Fruit fly (Drosophila melanogaster): Measurements from ENCODE around the gene CG14332.

CG14332 gene

dm6 chr3R:17402434-17402833, 19.6 kb downstream of the CG14332 start, which contains the start of gene Sur-8:
Gene Sur-8 (minus strand): TSS chr3R:17402515.
- TF ChIP-seq brk (GFP tag; optimal IDR thresholded peaks at IDR 0.05) (no peak), fru (GFP tag; optimal IDR thresholded peaks at IDR 0.05) (peak; percentile 24), br (GFP tag; optimal IDR thresholded peaks at IDR 0.05) (peak; percentile 48), Dfd (GFP tag; optimal IDR thresholded peaks at IDR 0.05) (no peak), psq (GFP tag; optimal IDR thresholded peaks at IDR 0.05) (peak; percentile 26), GATAd (GFP tag; optimal IDR thresholded peaks at IDR 0.05) (no peak), HLH106 (tag; optimal IDR thresholded peaks at IDR 0.05) (peak; percentile 29), sv (GFP tag; optimal IDR thresholded peaks at IDR 0.05) (peak; percentile 33), h (GFP tag; optimal IDR thresholded peaks at IDR 0.05) (peak; percentile 50), OdsH (GFP tag; optimal IDR thresholded peaks at IDR 0.05) (peak; percentile 35), Myc (optimal IDR thresholded peaks at IDR 0.05) (peak; percentile 32), CG32264 (GFP tag; optimal IDR thresholded peaks at IDR 0.05) (no peak), Hr83 (GFP tag; optimal IDR thresholded peaks at IDR 0.05; ENCODE audit: poor library complexity, severe bottlenecking) (peak; percentile 64), foxo (GFP tag; optimal IDR thresholded peaks at IDR 0.05) (peak in 1 of 2 experiments; percentile 57), dmrt93B (GFP tag; optimal IDR thresholded peaks at IDR 0.05) (peak; percentile 25), woc (GFP tag; optimal IDR thresholded peaks at IDR 0.05) (no peak), rgr (GFP tag; optimal IDR thresholded peaks at IDR 0.05) (peak; percentile 54), ey (GFP tag; optimal IDR thresholded peaks at IDR 0.05) (peak; percentile 39), dsf (GFP tag; optimal IDR thresholded peaks at IDR 0.05; ENCODE audit: borderline replicate concordance) (no peak)

dm6 chr3R:17401289-17401752, 20.7 kb downstream of the CG14332 start:
- TF ChIP-seq dl (GFP tag; optimal IDR thresholded peaks at IDR 0.05; ENCODE audit: insufficient read depth in 1 of 2, partially characterized antibody in 2 of 2) = no peak
- peak; percentile 45 for TF ChIP-seq brk (GFP tag; optimal IDR thresholded peaks at IDR 0.05)
- TF ChIP-seq GATAd (GFP tag; optimal IDR thresholded peaks at IDR 0.05) = no peak
- no peak for TF ChIP-seq pan (optimal IDR thresholded peaks at IDR 0.05)
- no peak for TF ChIP-seq Hr78 (GFP tag; optimal IDR thresholded peaks at IDR 0.05)
- TF ChIP-seq tai (GFP tag; optimal IDR thresholded peaks at IDR 0.05) = peak; percentile 77
- TF ChIP-seq h (GFP tag; optimal IDR thresholded peaks at IDR 0.05) = peak; percentile 32
- peak; percentile 35 for TF ChIP-seq sv (GFP tag; optimal IDR thresholded peaks at IDR 0.05)
- no peak for TF ChIP-seq Dfd (GFP tag; optimal IDR thresholded peaks at IDR 0.05)
- peak; percentile 35 for TF ChIP-seq woc (GFP tag; optimal IDR thresholded peaks at IDR 0.05)
- TF ChIP-seq Vsx2 (GFP tag; optimal IDR thresholded peaks at IDR 0.05; ENCODE audit: partially characterized antibody) = no peak
- no peak for TF ChIP-seq OdsH (GFP tag; optimal IDR thresholded peaks at IDR 0.05)
- TF ChIP-seq N (GFP tag; optimal IDR thresholded peaks at IDR 0.05) = peak; percentile 89
- TF ChIP-seq rgr (GFP tag; optimal IDR thresholded peaks at IDR 0.05) = peak; percentile 35
- no peak for TF ChIP-seq br (GFP tag; optimal IDR thresholded peaks at IDR 0.05)
- TF ChIP-seq foxo (GFP tag; optimal IDR thresholded peaks at IDR 0.05) = peak in 1 of 2 experiments; percentile 45
- TF ChIP-seq fru (GFP tag; optimal IDR thresholded peaks at IDR 0.05) = peak; percentile 45
- TF ChIP-seq Rel (GFP tag; optimal IDR thresholded peaks at IDR 0.05) = no peak
- peak; percentile 29 for TF ChIP-seq Rel (tag; optimal IDR thresholded peaks at IDR 0.05)
- no peak for TF ChIP-seq jim (GFP tag; optimal IDR thresholded peaks at IDR 0.05)
- TF ChIP-seq sage (GFP tag; optimal IDR thresholded peaks at IDR 0.05) = no peak
- peak; percentile 12 for TF ChIP-seq dsf (GFP tag; optimal IDR thresholded peaks at IDR 0.05; ENCODE audit: borderline replicate concordance)
- TF ChIP-seq Abd-B (GFP tag; optimal IDR thresholded peaks at IDR 0.05) = no peak
- peak; percentile 24 for TF ChIP-seq HLH106 (tag; optimal IDR thresholded peaks at IDR 0.05)
- TF ChIP-seq Hnf4 (GFP tag; optimal IDR thresholded peaks at IDR 0.05) = peak; percentile 34
- peak; percentile 21 for TF ChIP-seq ey (GFP tag; optimal IDR thresholded peaks at IDR 0.05)
- TF ChIP-seq psq (GFP tag; optimal IDR thresholded peaks at IDR 0.05) = no peak
- no peak for TF ChIP-seq CrebA (GFP tag; optimal IDR thresholded peaks at IDR 0.05; ENCODE audit: borderline replicate concordance)

- TF ChIP-seq Myc (optimal IDR thresholded peaks at IDR 0.05) (no peak), br (GFP tag; optimal IDR thresholded peaks at IDR 0.05) (peak; percentile 54), dmrt93B (GFP tag; optimal IDR thresholded peaks at IDR 0.05) (peak; percentile 29), Jra (GFP tag; optimal IDR thresholded peaks at IDR 0.05) (no peak), tai (GFP tag; optimal IDR thresholded peaks at IDR 0.05) (no peak), foxo (GFP tag; optimal IDR thresholded peaks at IDR 0.05) (peak in 1 of 2 experiments; percentile 73), OdsH (GFP tag; optimal IDR thresholded peaks at IDR 0.05) (peak; percentile 56), Dif (GFP tag; optimal IDR thresholded peaks at IDR 0.05; ENCODE audit: partially characterized antibody) (no peak), dsf (GFP tag; optimal IDR thresholded peaks at IDR 0.05; ENCODE audit: borderline replicate concordance) (no peak), Rel (GFP tag; optimal IDR thresholded peaks at IDR 0.05) (no peak), Rel (tag; optimal IDR thresholded peaks at IDR 0.05) (no peak), HLH106 (tag; optimal IDR thresholded peaks at IDR 0.05) (peak; percentile 71), sv (GFP tag; optimal IDR thresholded peaks at IDR 0.05) (no peak), N (GFP tag; optimal IDR thresholded peaks at IDR 0.05) (no peak), CG9705 (GFP tag; optimal IDR thresholded peaks at IDR 0.05) (peak; percentile 43), brk (GFP tag; optimal IDR thresholded peaks at IDR 0.05) (no peak), Abd-B (GFP tag; optimal IDR thresholded peaks at IDR 0.05) (no peak), h (GFP tag; optimal IDR thresholded peaks at IDR 0.05) (peak; percentile 76), woc (GFP tag; optimal IDR thresholded peaks at IDR 0.05) (peak; percentile 32), lola (GFP tag; optimal IDR thresholded peaks at IDR 0.05) (no peak), CG32264 (GFP tag; optimal IDR thresholded peaks at IDR 0.05) (peak; percentile 43), Dfd (GFP tag; optimal IDR thresholded peaks at IDR 0.05) (no peak), dl (GFP tag; optimal IDR thresholded peaks at IDR 0.05; ENCODE audit: insufficient read depth in 1 of 2, partially characterized antibody in 2 of 2) (no peak), fru (GFP tag; optimal IDR thresholded peaks at IDR 0.05) (peak; percentile 63), jim (GFP tag; optimal IDR thresholded peaks at IDR 0.05) (no peak), Vsx2 (GFP tag; optimal IDR thresholded peaks at IDR 0.05; ENCODE audit: partially characterized antibody) (no peak), ey (GFP tag; optimal IDR thresholded peaks at IDR 0.05) (peak; percentile 46), psq (GFP tag; optimal IDR thresholded peaks at IDR 0.05) (no peak), CrebA (GFP tag; optimal IDR thresholded peaks at IDR 0.05; ENCODE audit: borderline replicate concordance) (no peak), rgr (GFP tag; optimal IDR thresholded peaks at IDR 0.05) (peak; percentile 42), Mio (GFP tag; optimal IDR thresholded peaks at IDR 0.05) (no peak), Sp1 (GFP tag; optimal IDR thresholded peaks at IDR 0.05) (peak; percentile 58), Hr78 (GFP tag; optimal IDR thresholded peaks at IDR 0.05) (no peak), sage (GFP tag; optimal IDR thresholded peaks at IDR 0.05) (no peak), Hr83 (GFP tag; optimal IDR thresholded peaks at IDR 0.05; ENCODE audit: poor library complexity, severe bottlenecking) (no peak)
Measured at dm6 chr3R:17400675-17401118, 21.3 kb downstream of the CG14332 start.

All from whole organism, wandering third instar larva.